Worm (Caenorhabditis elegans) whole organism, L1 larva: ENCODE results near the gene T13C2.2.

Experiments
- C04F5.9 ChIP-seq: sonication (generic microtip); optimal IDR thresholded peaks from 2 replicates; lab custom pipeline; 2016; ENCODE audit warnings: missing genetic modification characterization, missing compliant biosample characterization
- Y116A8C.19 ChIP-seq: sonication (generic microtip); optimal IDR thresholded peaks from 2 replicates; lab custom pipeline; 2016; ENCODE audit warnings: missing compliant biosample characterization, missing genetic modification characterization, borderline replicate concordance
- aha-1 ChIP-seq: fragments of 150-350 bp; optimal IDR thresholded peaks from 2 replicates; lab custom pipeline; 2014; ENCODE audit warnings: missing biosample characterization, missing genetic modification characterization
- aly-2 ChIP-seq: fragments of 150-350 bp; optimal IDR thresholded peaks from 2 replicates; lab custom pipeline; 2014; ENCODE audit warnings: missing biosample characterization, missing genetic modification characterization
- ama-1 ChIP-seq: fragments of 150-350 bp; optimal IDR thresholded peaks from 2 replicates; lab custom pipeline; 2014
- ceh-63 ChIP-seq: fragments of 200-800 bp; sonication (Bioruptor generic); optimal IDR thresholded peaks from 2 replicates; lab custom pipeline; 2018; ENCODE audit warnings: mild to moderate bottlenecking, missing genetic modification characterization, missing compliant biosample characterization
- ceh-8 ChIP-seq: fragments of 200-800 bp; sonication (Bioruptor generic); optimal IDR thresholded peaks from 2 replicates; lab custom pipeline; 2018; ENCODE audit warnings: mild to moderate bottlenecking, missing genetic modification characterization, moderate library complexity, missing compliant biosample characterization
- ceh-82 ChIP-seq, 3 experiments: fragments of 150-350 bp in 1 of 3; sonication (generic microtip) in 2 of 3; optimal IDR thresholded peaks; 2 replicates each; lab custom pipeline; 2014 to 2017; ENCODE audit warnings: missing biosample characterization in 3 of 3, missing genetic modification characterization in 3 of 3
- ceh-88 ChIP-seq: fragments of 200-800 bp; sonication (Bioruptor generic); IDR thresholded peaks from 2 replicates; pipeline ENCODE4 v1.3.6; 2022; ENCODE audit warnings: missing genetic modification characterization, missing compliant biosample characterization
- efl-1 ChIP-seq, 4 experiments: fragments of 150-350 bp; optimal IDR thresholded peaks in 3 of 4; peaks in 1 of 4; 1 replicate in 1 of 4; 2 replicates in 3 of 4; lab custom pipeline; 2014; ENCODE audit warnings: missing biosample characterization in 2 of 4, missing genetic modification characterization in 2 of 4, missing genetic modification reagents in 2 of 4
- efl-3 ChIP-seq: fragments of 200-800 bp; sonication (Bioruptor generic); optimal IDR thresholded peaks from 2 replicates; lab custom pipeline; 2018; ENCODE audit warnings: mild to moderate bottlenecking, missing genetic modification characterization, missing compliant biosample characterization
- elt-2 ChIP-seq: sonication (generic microtip); optimal IDR thresholded peaks from 2 replicates; lab custom pipeline; 2016; ENCODE audit warnings: missing genetic modification characterization, mild to moderate bottlenecking, inconsistent platforms, missing compliant biosample characterization, missing genetic modification reagents
- elt-3 ChIP-seq, 6 experiments: fragments of 150-350 bp in 1 of 6; sonication (generic microtip); optimal IDR thresholded peaks; 2 replicates each; lab custom pipeline; 2017 to 2018; ENCODE audit warnings: missing biosample characterization in 6 of 6, missing genetic modification characterization in 6 of 6, inconsistent platforms in 1 of 6
- fkh-8 ChIP-seq: sonication (generic microtip); optimal IDR thresholded peaks from 2 replicates; lab custom pipeline; 2016; ENCODE audit warnings: mild to moderate bottlenecking, missing genetic modification characterization, missing compliant biosample characterization
- hlh-17 ChIP-seq: fragments of 200-800 bp; sonication (Bioruptor generic); optimal IDR thresholded peaks from 2 replicates; lab custom pipeline; 2018; ENCODE audit warnings: missing genetic modification characterization, mild to moderate bottlenecking, missing compliant biosample characterization, moderate library complexity, borderline replicate concordance
- hpl-2 ChIP-seq: fragments of 150-350 bp; optimal IDR thresholded peaks from 2 replicates; lab custom pipeline; 2014; ENCODE audit warnings: missing biosample characterization, missing genetic modification reagents, missing genetic modification characterization
- irx-1 ChIP-seq: sonication (generic microtip); optimal IDR thresholded peaks from 2 replicates; lab custom pipeline; 2016; ENCODE audit warnings: missing genetic modification characterization, missing compliant biosample characterization
- jun-1 ChIP-seq: fragments of 150-350 bp; optimal IDR thresholded peaks from 2 replicates; lab custom pipeline; 2014; ENCODE audit warnings: missing biosample characterization, missing genetic modification reagents, missing genetic modification characterization
- lin-13 ChIP-seq: fragments of 150-350 bp; optimal IDR thresholded peaks from 2 replicates; lab custom pipeline; 2014; ENCODE audit warnings: missing biosample characterization, missing genetic modification reagents, missing genetic modification characterization
- lin-14 ChIP-seq: fragments of 200-800 bp; sonication (Bioruptor generic); optimal IDR thresholded peaks from 2 replicates; lab custom pipeline; 2018; ENCODE audit warnings: mild to moderate bottlenecking, missing genetic modification characterization, moderate library complexity, missing compliant biosample characterization
- lin-15B ChIP-seq: fragments of 150-350 bp; sonication (generic microtip); optimal IDR thresholded peaks from 3 replicates; lab custom pipeline; 2014; ENCODE audit warnings: missing biosample characterization, missing genetic modification characterization
- lin-35 ChIP-seq, 2 experiments: fragments of 150-350 bp; optimal IDR thresholded peaks; 2 replicates each; lab custom pipeline; 2014; ENCODE audit warnings: missing biosample characterization in 2 of 2, missing genetic modification characterization in 2 of 2, missing genetic modification reagents in 2 of 2
- lin-39 ChIP-seq: fragments of 150-350 bp; optimal IDR thresholded peaks from 2 replicates; lab custom pipeline; 2014; ENCODE audit warnings: missing biosample characterization, missing genetic modification reagents, missing genetic modification characterization
- mab-9 ChIP-seq: fragments of 200-800 bp; sonication (Bioruptor generic); IDR thresholded peaks from 2 replicates; pipeline ENCODE4 v1.3.6; 2022; ENCODE audit warnings: missing genetic modification reagents, missing genetic modification characterization, missing compliant biosample characterization
- mef-2 ChIP-seq: fragments of 150-350 bp; optimal IDR thresholded peaks from 2 replicates; lab custom pipeline; 2014; ENCODE audit warnings: missing biosample characterization, missing genetic modification characterization
- nhr-19 ChIP-seq: fragments of 200-800 bp; sonication (Bioruptor generic); conservative IDR thresholded peaks from 2 replicates; pipeline ENCODE4 v1.3.6; 2022; ENCODE audit warnings: missing genetic modification characterization, missing compliant biosample characterization
- nhr-20 ChIP-seq: sonication (generic microtip); optimal IDR thresholded peaks from 2 replicates; lab custom pipeline; 2016; ENCODE audit warnings: mild to moderate bottlenecking, missing genetic modification characterization, missing compliant biosample characterization
- nhr-47 ChIP-seq: sonication (generic microtip); optimal IDR thresholded peaks from 2 replicates; lab custom pipeline; 2016; ENCODE audit warnings: mild to moderate bottlenecking, missing genetic modification characterization, moderate library complexity, missing compliant biosample characterization
- nhr-77 ChIP-seq: fragments of 150-350 bp; optimal IDR thresholded peaks from 2 replicates; lab custom pipeline; 2014; ENCODE audit warnings: missing biosample characterization, missing genetic modification characterization
- nhr-85 ChIP-seq: sonication (generic microtip); peaks from one replicate; lab custom pipeline; 2016; ENCODE audit warnings: missing genetic modification characterization, inconsistent platforms, missing compliant biosample characterization
- pag-3 ChIP-seq: sonication (generic microtip); optimal IDR thresholded peaks from 2 replicates; lab custom pipeline; 2017; ENCODE audit warnings: missing genetic modification characterization, mild to moderate bottlenecking, missing compliant biosample characterization, antibody characterized with exemption, borderline replicate concordance; ENCODE audit not compliant: insufficient read depth
- pax-3 ChIP-seq: fragments of 200-800 bp; sonication (Bioruptor generic); optimal IDR thresholded peaks from 2 replicates; lab custom pipeline; 2018; ENCODE audit warnings: mild to moderate bottlenecking, missing genetic modification characterization, moderate library complexity, missing compliant biosample characterization
- snpc-4 ChIP-seq: fragments of 150-350 bp; optimal IDR thresholded peaks from 2 replicates; lab custom pipeline; 2014; ENCODE audit warnings: missing biosample characterization, missing genetic modification characterization
- sox-4 ChIP-seq: sonication (generic microtip); optimal IDR thresholded peaks from 2 replicates; lab custom pipeline; 2016; ENCODE audit warnings: missing genetic modification characterization, missing compliant biosample characterization
- swsn-7 ChIP-seq: sonication (generic microtip); optimal IDR thresholded peaks from 2 replicates; lab custom pipeline; 2016; ENCODE audit warnings: missing genetic modification characterization, missing compliant biosample characterization
- tlp-1 ChIP-seq: fragments of 150-350 bp; optimal IDR thresholded peaks from 2 replicates; lab custom pipeline; 2014; ENCODE audit warnings: missing biosample characterization, missing genetic modification characterization
- unc-130 ChIP-seq: fragments of 150-350 bp; optimal IDR thresholded peaks from 2 replicates; lab custom pipeline; 2017; ENCODE audit warnings: missing biosample characterization, missing genetic modification characterization, inconsistent platforms
- unc-86 ChIP-seq: sonication (generic microtip); optimal IDR thresholded peaks from 2 replicates; lab custom pipeline; 2016; ENCODE audit warnings: missing genetic modification characterization, missing compliant biosample characterization
- vab-15 ChIP-seq: sonication (generic microtip); optimal IDR thresholded peaks from 2 replicates; lab custom pipeline; 2017; ENCODE audit warnings: missing genotype, mild to moderate bottlenecking, missing genetic modification characterization, missing compliant biosample characterization
- zag-1 ChIP-seq: fragments of 150-350 bp; optimal IDR thresholded peaks from 2 replicates; lab custom pipeline; 2014; ENCODE audit warnings: missing biosample characterization, missing genetic modification characterization
- zip-4 ChIP-seq: fragments of 200-800 bp; sonication (Bioruptor generic); optimal IDR thresholded peaks from 2 replicates; lab custom pipeline; 2018; ENCODE audit warnings: mild to moderate bottlenecking, missing genetic modification characterization, moderate library complexity, missing compliant biosample characterization

T13C2.2 gene

ce11 chrII:6821118-6821517 lies 29.1 kb downstream of the T13C2.2 start (continued):
- TF ChIP-seq C04F5.9 (tag; lab: Kevin White, UChicago) (no peak), efl-3 (no peak), nhr-77 (peak; percentile 8), lin-14 (peak; percentile 78), ceh-82 (tag; optimal IDR thresholded peaks at IDR 0.05; lab: Kevin White, UChicago) (no peak), zip-4 (no peak), vab-15 (tag; lab: Kevin White, UChicago) (no peak), pag-3 (tag; lab: Kevin White, UChicago) (peak; percentile 27), nhr-20 (tag; lab: Kevin White, UChicago) (peak; percentile 47), nhr-47 (tag; lab: Kevin White, UChicago) (no peak)

- no peak for TF ChIP-seq swsn-7 (tag; lab: Kevin White, UChicago)
- no peak for TF ChIP-seq nhr-19 (GFP tag; lab: Robert Waterston, UW)
- TF ChIP-seq unc-86 (tag; lab: Kevin White, UChicago), result no peak
- no peak for TF ChIP-seq ceh-8 (GFP tag; lab: Kevin White, UChicago)
- TF ChIP-seq jun-1 (tag; lab: Kevin White, UChicago), result no peak
- no peak for TF ChIP-seq mef-2 (tag; lab: Kevin White, UChicago)
- no peak for TF ChIP-seq unc-130 (tag; lab: Kevin White, UChicago)
- TF ChIP-seq tlp-1 (tag; lab: Kevin White, UChicago), result peak; percentile 72
- no peak for TF ChIP-seq hpl-2 (GFP tag; lab: Kevin White, UChicago)
- no peak for TF ChIP-seq lin-15B (tag; lab: Kevin White, UChicago)
- TF ChIP-seq nhr-85 (tag; lab: Kevin White, UChicago), result no peak
- TF ChIP-seq vab-15 (tag; lab: Kevin White, UChicago), result no peak
- no peak for TF ChIP-seq lin-35 (GFP tag; optimal IDR thresholded peaks at IDR 0.05; lab: Kevin White, UChicago)
- no peak for TF ChIP-seq fkh-8 (tag; lab: Kevin White, UChicago)
- TF ChIP-seq mab-9 (GFP tag; lab: Robert Waterston, UW), result no peak
- TF ChIP-seq efl-1 (optimal IDR thresholded peaks at IDR 0.05; lab: Kevin White, UChicago), result no peak
- no peak for TF ChIP-seq efl-1 (GFP tag; optimal IDR thresholded peaks at IDR 0.05 in 1 of 2; lab: Kevin White, UChicago)
- TF ChIP-seq elt-3 (tag; optimal IDR thresholded peaks at IDR 0.05; lab: Kevin White, UChicago), result peak in 3 of 6 experiments; percentile 4 to 50 (median 33)
- no peak for TF ChIP-seq snpc-4 (tag; lab: Kevin White, UChicago)
- TF ChIP-seq zag-1 (tag; lab: Kevin White, UChicago), result no peak
- no peak for TF ChIP-seq pax-3 (tag; lab: Kevin White, UChicago)
- no peak for TF ChIP-seq ceh-88 (GFP tag; lab: Robert Waterston, UW)
- TF ChIP-seq sox-4 (tag; lab: Kevin White, UChicago), result no peak
- TF ChIP-seq lin-14, result no peak
- TF ChIP-seq ceh-63, result no peak
- TF ChIP-seq irx-1, result no peak
- no peak for TF ChIP-seq efl-3
- peak; percentile 44 for TF ChIP-seq nhr-20 (tag; lab: Kevin White, UChicago)
- TF ChIP-seq lin-13 (GFP tag; lab: Kevin White, UChicago), result no peak
- peak; percentile 80 for TF ChIP-seq elt-2 (tag; lab: Kevin White, UChicago)
- TF ChIP-seq lin-39, result no peak
- no peak for TF ChIP-seq ama-1
- TF ChIP-seq pag-3 (tag; lab: Kevin White, UChicago), result no peak
- no peak for TF ChIP-seq aha-1 (tag; lab: Kevin White, UChicago)
- no peak for TF ChIP-seq hlh-17 (GFP tag; lab: Kevin White, UChicago)
- no peak for TF ChIP-seq Y116A8C.19 (tag; lab: Kevin White, UChicago)
- no peak for TF ChIP-seq aly-2 (tag; lab: Kevin White, UChicago)
- TF ChIP-seq, all 84 proteins: peak for 4
Observed at ce11 chrII:6821832-6822231, 29.8 kb downstream of the T13C2.2 start.
